Fruit fly (Drosophila melanogaster) whole organism, embryonic: Measurements from ENCODE around the gene CG42393.

Experiments used
- Blimp-1 ChIP-seq: fragments of 200-800 bp; sonication (Bioruptor generic); optimal IDR thresholded peaks from 3 replicates; lab custom pipeline; 2018; ENCODE audit warnings: missing biosample characterization, missing genetic modification characterization, mild to moderate bottlenecking, moderate library complexity, missing genetic modification reagents
- CG10147 ChIP-seq: fragments of 200-800 bp; sonication (Bioruptor generic); optimal IDR thresholded peaks from 2 replicates; lab custom pipeline; 2019; ENCODE audit warnings: missing biosample characterization, mild to moderate bottlenecking, missing genetic modification characterization, moderate library complexity
- CG10654 ChIP-seq: fragments of 200-800 bp; sonication (Bioruptor generic); optimal IDR thresholded peaks from 2 replicates; lab custom pipeline; 2016; ENCODE audit warnings: missing biosample characterization, missing genetic modification characterization
- CG15011 ChIP-seq: fragments of 200-800 bp; sonication (Bioruptor generic); optimal IDR thresholded peaks from 3 replicates; lab custom pipeline; 2018; ENCODE audit warnings: missing biosample characterization, mild to moderate bottlenecking, missing genetic modification characterization
- CG1647 ChIP-seq: fragments of 200-800 bp; sonication (Bioruptor generic); optimal IDR thresholded peaks from 3 replicates; lab custom pipeline; 2016; ENCODE audit warnings: missing biosample characterization, missing genetic modification characterization
- CG17612 ChIP-seq: fragments of 200-800 bp; sonication (Bioruptor generic); IDR thresholded peaks from 2 replicates; pipeline ENCODE4 v1.3.6; 2022; ENCODE audit warnings: missing biosample characterization, missing genetic modification characterization
- CG32532 ChIP-seq: fragments of 200-800 bp; sonication (Bioruptor generic); IDR thresholded peaks from 2 replicates; pipeline ENCODE4 v1.3.6; 2022; ENCODE audit warnings: missing biosample characterization, missing genetic modification characterization
- CG6765 ChIP-seq: fragments of 200-800 bp; sonication (Bioruptor generic); optimal IDR thresholded peaks from 3 replicates; lab custom pipeline; 2017; ENCODE audit warnings: missing biosample characterization, mild to moderate bottlenecking, missing genetic modification characterization
- Chrac-16 ChIP-seq: fragments of 200-800 bp; sonication (Bioruptor generic); optimal IDR thresholded peaks from 3 replicates; lab custom pipeline; 2016; ENCODE audit warnings: missing biosample characterization, missing genetic modification characterization
- Nf-YB ChIP-seq: fragments of 200-800 bp; sonication (Bioruptor generic); optimal IDR thresholded peaks from 3 replicates; lab custom pipeline; 2019; ENCODE audit warnings: missing biosample characterization, mild to moderate bottlenecking, missing genetic modification characterization, moderate library complexity
- btn ChIP-seq: fragments of 200-800 bp; sonication (Bioruptor generic); optimal IDR thresholded peaks from 2 replicates; lab custom pipeline; 2016; ENCODE audit warnings: missing biosample characterization, missing genetic modification characterization

DNA sequence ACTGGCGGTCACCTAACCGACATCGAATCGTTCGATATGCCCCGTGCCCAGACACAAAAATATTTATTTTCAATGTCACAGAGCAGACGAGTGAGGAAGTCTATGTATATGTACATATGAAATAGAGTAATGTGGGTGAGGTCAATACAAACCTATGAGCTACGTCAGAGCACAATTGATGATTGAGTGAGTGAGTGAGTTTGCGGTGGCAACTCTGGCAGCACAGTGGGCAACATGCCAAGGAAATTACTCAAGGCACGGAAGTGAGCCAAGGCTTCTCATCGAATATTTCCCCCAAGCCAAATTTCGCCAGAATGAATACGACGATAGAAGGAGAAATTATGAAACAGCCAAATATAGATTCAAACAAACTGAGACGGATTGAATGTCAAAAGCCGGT, 8.0 kb upstream of the CG42393 start:
- no peak for TF ChIP-seq Blimp-1
- TF ChIP-seq CG10654 (GFP tag; lab: Kevin White, UChicago), result no peak
- TF ChIP-seq CG10147 (GFP tag; lab: Kevin White, UChicago), result no peak
- no peak for TF ChIP-seq CG1647 (GFP tag; lab: Kevin White, UChicago)
- no peak for TF ChIP-seq CG32532 (GFP tag; lab: Robert Waterston, UW)
- no peak for TF ChIP-seq CG6765
- TF ChIP-seq Nf-YB (GFP tag; lab: Kevin White, UChicago), result no peak
- no peak for TF ChIP-seq btn (GFP tag; lab: Kevin White, UChicago)
- TF ChIP-seq Chrac-16 (GFP tag; lab: Kevin White, UChicago), result no peak
- TF ChIP-seq CG17612 (GFP tag; lab: Robert Waterston, UW), result no peak
- no peak for TF ChIP-seq CG15011 (GFP tag; lab: Kevin White, UChicago)
